Worm (Caenorhabditis elegans) whole organism, early embryonic: ENCODE data around the gene C50F4.6.

Source experiments
- B0310.2 ChIP-seq: sonication (generic microtip); optimal IDR thresholded peaks from 2 replicates; lab custom pipeline; 2016; ENCODE audit warnings: mild to moderate bottlenecking, missing genetic modification characterization, missing compliant biosample characterization
- ama-1 ChIP-seq: fragments of 150-350 bp; optimal IDR thresholded peaks from 2 replicates; lab custom pipeline; 2014
- ceh-36 ChIP-seq: sonication (generic microtip); optimal IDR thresholded peaks from 2 replicates; lab custom pipeline; 2016; ENCODE audit warnings: missing genetic modification characterization, inconsistent platforms, missing compliant biosample characterization
- ets-7 ChIP-seq: sonication (generic microtip); optimal IDR thresholded peaks from 2 replicates; lab custom pipeline; 2016; ENCODE audit warnings: missing genotype, missing genetic modification characterization, missing compliant biosample characterization
- flt-1 ChIP-seq: fragments of 200-800 bp; sonication (Bioruptor generic); IDR thresholded peaks from 2 replicates; pipeline ENCODE4 v1.3.6; 2022; ENCODE audit warnings: missing genetic modification characterization, missing compliant biosample characterization
- hmg-4 ChIP-seq: fragments of 200-800 bp; sonication (Bioruptor generic); optimal IDR thresholded peaks from 2 replicates; lab custom pipeline; 2018; ENCODE audit warnings: mild to moderate bottlenecking, missing genetic modification characterization, missing compliant biosample characterization
- pes-1 ChIP-seq: fragments of 200-800 bp; sonication (Bioruptor generic); IDR thresholded peaks from 2 replicates; pipeline ENCODE4 v1.3.6; 2022; ENCODE audit warnings: missing genetic modification reagents, missing genetic modification characterization, missing compliant biosample characterization
- sea-1 ChIP-seq: fragments of 200-800 bp; sonication (Bioruptor generic); conservative IDR thresholded peaks from 2 replicates; pipeline ENCODE4 v1.3.6; 2022; ENCODE audit warnings: missing genetic modification characterization, missing compliant biosample characterization
- tbx-37 ChIP-seq: fragments of 200-800 bp; sonication (Bioruptor generic); conservative IDR thresholded peaks from 2 replicates; pipeline ENCODE4 v1.3.6; 2022; ENCODE audit warnings: missing genetic modification reagents, missing genetic modification characterization, missing compliant biosample characterization

ce11 chrV:9531477-9531876 is 14.4 kb upstream of the C50F4.6 start, which contains the start of the genes C50F4.10 and pfk-1.2:
- TF ChIP-seq tbx-37 (GFP tag; lab: Robert Waterston, UW) (no peak), flt-1 (no peak), ama-1 (lab: Kevin White, UChicago) (no peak), pes-1 (no peak), ceh-36 (tag; lab: Kevin White, UChicago) (no peak), B0310.2 (no peak), ets-7 (tag; lab: Kevin White, UChicago) (no peak), hmg-4 (no peak), sea-1 (no peak)
